Fruit fly (Drosophila melanogaster) whole organism, embryonic: ENCODE results near the gene CG6015.

ENCODE experiments used
- CG1024 ChIP-seq: fragments of 200-800 bp; sonication (Bioruptor generic); IDR thresholded peaks from 2 replicates; pipeline ENCODE4 v1.3.6; 2022; ENCODE audit warnings: missing biosample characterization, missing genetic modification characterization
- CG10274 ChIP-seq: fragments of 200-800 bp; sonication (Bioruptor generic); optimal IDR thresholded peaks from 3 replicates; lab custom pipeline; 2017; ENCODE audit warnings: missing biosample characterization, mild to moderate bottlenecking, missing genetic modification characterization
- CG10959 ChIP-seq: fragments of 200-800 bp; sonication (Bioruptor generic); IDR thresholded peaks from 2 replicates; pipeline ENCODE4 v1.3.6; 2022; ENCODE audit warnings: missing biosample characterization, missing genetic modification characterization
- CG11504 ChIP-seq: fragments of 200-800 bp; sonication (Bioruptor generic); optimal IDR thresholded peaks from 3 replicates; lab custom pipeline; 2019; ENCODE audit warnings: missing biosample characterization, mild to moderate bottlenecking, missing genetic modification characterization, moderate library complexity
- CG12219 ChIP-seq: fragments of 200-800 bp; sonication (Bioruptor generic); optimal IDR thresholded peaks from 3 replicates; lab custom pipeline; 2018; ENCODE audit warnings: missing biosample characterization, mild to moderate bottlenecking, missing genetic modification characterization
- CG1233 ChIP-seq: fragments of 200-800 bp; sonication (Bioruptor generic); optimal IDR thresholded peaks from 4 replicates; lab custom pipeline; 2018; ENCODE audit warnings: missing biosample characterization, mild to moderate bottlenecking, missing genetic modification characterization
- CG13296 ChIP-seq: fragments of 200-800 bp; sonication (Bioruptor generic); optimal IDR thresholded peaks from 3 replicates; lab custom pipeline; 2018; ENCODE audit warnings: missing biosample characterization, mild to moderate bottlenecking, missing genetic modification characterization
- CG17385 ChIP-seq: fragments of 200-800 bp; sonication (Bioruptor generic); optimal IDR thresholded peaks from 3 replicates; lab custom pipeline; 2018; ENCODE audit warnings: missing biosample characterization, mild to moderate bottlenecking, missing genetic modification characterization
- CG2202 ChIP-seq: fragments of 200-800 bp; sonication (Bioruptor generic); optimal IDR thresholded peaks from 2 replicates; lab custom pipeline; 2018; ENCODE audit warnings: missing biosample characterization, mild to moderate bottlenecking, missing genetic modification characterization
- CG3065 ChIP-seq: fragments of 200-800 bp; sonication (Bioruptor generic); optimal IDR thresholded peaks from 2 replicates; lab custom pipeline; 2016; ENCODE audit warnings: missing biosample characterization, missing genetic modification characterization
- CG3281 ChIP-seq: fragments of 200-800 bp; sonication (Bioruptor generic); optimal IDR thresholded peaks from 3 replicates; lab custom pipeline; 2017; ENCODE audit warnings: missing biosample characterization, mild to moderate bottlenecking, missing genetic modification characterization
- CG4328 ChIP-seq: fragments of 200-800 bp; sonication (Bioruptor generic); optimal IDR thresholded peaks from 3 replicates; lab custom pipeline; 2017; ENCODE audit warnings: missing biosample characterization, missing genetic modification reagents, missing genetic modification characterization
- CG6175 ChIP-seq: fragments of 200-800 bp; sonication (Bioruptor generic); IDR thresholded peaks from 3 replicates; pipeline ENCODE4 v1.3.6; 2022; ENCODE audit warnings: missing biosample characterization, missing genetic modification characterization
- CG6689 ChIP-seq: fragments of 200-800 bp; sonication (Bioruptor generic); IDR thresholded peaks from 2 replicates; pipeline ENCODE4 v1.3.6; 2022; ENCODE audit warnings: missing biosample characterization, missing genetic modification characterization
- CG6791 ChIP-seq: fragments of 200-800 bp; sonication (Bioruptor generic); IDR thresholded peaks from 3 replicates; pipeline ENCODE4 v1.3.6; 2022; ENCODE audit warnings: missing biosample characterization, missing genetic modification characterization; ENCODE audit not compliant: partially characterized antibody
- CG7556 ChIP-seq: fragments of 200-800 bp; sonication (Bioruptor generic); optimal IDR thresholded peaks from 2 replicates; lab custom pipeline; 2017; ENCODE audit warnings: missing biosample characterization, mild to moderate bottlenecking, missing genetic modification characterization
- CG7839 ChIP-seq: fragments of 200-800 bp; sonication (Bioruptor generic); optimal IDR thresholded peaks from 3 replicates; lab custom pipeline; 2018; ENCODE audit warnings: missing biosample characterization, mild to moderate bottlenecking, missing genetic modification characterization, moderate library complexity
- CG9727 ChIP-seq: fragments of 200-800 bp; sonication (Bioruptor generic); optimal IDR thresholded peaks from 3 replicates; lab custom pipeline; 2017; ENCODE audit warnings: missing biosample characterization, mild to moderate bottlenecking, missing genetic modification characterization
- CG9932 ChIP-seq: fragments of 200-800 bp; sonication (Bioruptor generic); IDR thresholded peaks from 2 replicates; pipeline ENCODE4 v1.3.6; 2022; ENCODE audit warnings: missing biosample characterization, missing genetic modification characterization
- CoRest ChIP-seq: fragments of 200-800 bp; sonication (Bioruptor generic); optimal IDR thresholded peaks from 3 replicates; lab custom pipeline; 2018; ENCODE audit warnings: missing biosample characterization, mild to moderate bottlenecking, missing genetic modification characterization, moderate library complexity
- D19A ChIP-seq: fragments of 200-800 bp; optimal IDR thresholded peaks from 3 replicates; lab custom pipeline; 2019; ENCODE audit warnings: missing biosample characterization, mild to moderate bottlenecking, missing genetic modification characterization, moderate library complexity
- Dref ChIP-seq: fragments of 200-800 bp; sonication (Bioruptor generic); IDR thresholded peaks from 2 replicates; pipeline ENCODE4 v1.3.6; 2022; ENCODE audit warnings: missing biosample characterization, missing genetic modification characterization
- Hr51 ChIP-seq, 2 experiments: fragments of 200-800 bp; sonication (Bioruptor generic); optimal IDR thresholded peaks; 2 replicates in 1 of 2; 3 replicates in 1 of 2; lab custom pipeline; 2016 to 2018; ENCODE audit warnings: missing biosample characterization in 2 of 2, missing genetic modification characterization in 2 of 2, mild to moderate bottlenecking in 1 of 2, moderate library complexity in 1 of 2
- Lhr ChIP-seq: fragments of 200-800 bp; sonication (Bioruptor generic); optimal IDR thresholded peaks from 3 replicates; lab custom pipeline; 2017; ENCODE audit warnings: mild to moderate bottlenecking, missing biosample characterization, missing genetic modification reagents, missing genetic modification characterization
- Nf-YC ChIP-seq: fragments of 200-800 bp; optimal IDR thresholded peaks from 3 replicates; lab custom pipeline; 2019; ENCODE audit warnings: missing biosample characterization, mild to moderate bottlenecking, missing genetic modification characterization, moderate library complexity
- Oli ChIP-seq: fragments of 200-800 bp; sonication (Bioruptor generic); optimal IDR thresholded peaks from 2 replicates; lab custom pipeline; 2018; ENCODE audit warnings: missing biosample characterization, mild to moderate bottlenecking, missing genetic modification characterization, moderate library complexity
- Tbp ChIP-seq: fragments of >200 bp; optimal IDR thresholded peaks from 2 replicates; lab custom pipeline; 2018; ENCODE audit warnings: missing biosample characterization, missing genetic modification characterization
- YL-1 ChIP-seq: fragments of 200-800 bp; sonication (Bioruptor generic); optimal IDR thresholded peaks from 3 replicates; lab custom pipeline; 2017; ENCODE audit warnings: missing biosample characterization, mild to moderate bottlenecking, missing genetic modification characterization
- ap ChIP-seq: fragments of 200-800 bp; sonication (Bioruptor generic); IDR thresholded peaks from 2 replicates; pipeline ENCODE4 v1.3.6; 2022; ENCODE audit warnings: missing biosample characterization, missing genetic modification characterization
- exex ChIP-seq: fragments of 200-800 bp; sonication (Bioruptor generic); optimal IDR thresholded peaks from 4 replicates; lab custom pipeline; 2018; ENCODE audit warnings: missing biosample characterization, mild to moderate bottlenecking, missing genetic modification characterization, moderate library complexity
- gro ChIP-seq: fragments of 200-800 bp; sonication (Bioruptor generic); optimal IDR thresholded peaks from 2 replicates; lab custom pipeline; 2016; ENCODE audit warnings: missing biosample characterization, missing genetic modification characterization
- insv ChIP-seq, 2 experiments: fragments of 200-800 bp; sonication (Bioruptor generic); optimal IDR thresholded peaks; 3 replicates each; lab custom pipeline; 2016 to 2018; ENCODE audit warnings: missing biosample characterization in 2 of 2, missing genetic modification characterization in 2 of 2
- knrl ChIP-seq: fragments of 200-800 bp; sonication (Bioruptor generic); IDR thresholded peaks from 3 replicates; pipeline ENCODE4 v1.3.6; 2022; ENCODE audit warnings: missing biosample characterization, missing genetic modification characterization; ENCODE audit not compliant: partially characterized antibody
- nom ChIP-seq: fragments of 200-800 bp; sonication (Bioruptor generic); optimal IDR thresholded peaks from 2 replicates; lab custom pipeline; 2017; ENCODE audit warnings: missing biosample characterization, missing genetic modification characterization, mild to moderate bottlenecking, moderate library complexity, missing genetic modification reagents
- odd ChIP-seq: fragments of 200-800 bp; sonication (Bioruptor generic); optimal IDR thresholded peaks from 2 replicates; lab custom pipeline; 2017; ENCODE audit warnings: missing biosample characterization, mild to moderate bottlenecking, missing genetic modification characterization
- rib ChIP-seq: fragments of 200-800 bp; sonication (Bioruptor generic); IDR thresholded peaks from 2 replicates; pipeline ENCODE4 v1.3.6; 2022; ENCODE audit warnings: missing biosample characterization, missing genetic modification characterization
- sd ChIP-seq: fragments of 200-800 bp; sonication (Bioruptor generic); optimal IDR thresholded peaks from 3 replicates; lab custom pipeline; 2018; ENCODE audit warnings: missing biosample characterization, mild to moderate bottlenecking, missing genetic modification characterization, moderate library complexity
- slou ChIP-seq: fragments of 200-800 bp; sonication (Bioruptor generic); optimal IDR thresholded peaks from 3 replicates; lab custom pipeline; 2016; ENCODE audit warnings: missing biosample characterization, missing genetic modification characterization
- sug ChIP-seq: fragments of 200-800 bp; optimal IDR thresholded peaks from 2 replicates; lab custom pipeline; 2019; ENCODE audit warnings: missing biosample characterization, mild to moderate bottlenecking, missing genetic modification characterization, moderate library complexity
- ttk ChIP-seq: fragments of 200-800 bp; sonication (Bioruptor generic); IDR thresholded peaks from 2 replicates; pipeline ENCODE4 v2.1.2; 2022; ENCODE audit warnings: missing biosample characterization, missing genetic modification characterization
- vvl ChIP-seq: fragments of 200-800 bp; sonication (Bioruptor generic); IDR thresholded peaks from 2 replicates; pipeline ENCODE4 v1.3.6; 2022; ENCODE audit warnings: missing biosample characterization, missing genetic modification characterization

CG6015 gene

DNA sequence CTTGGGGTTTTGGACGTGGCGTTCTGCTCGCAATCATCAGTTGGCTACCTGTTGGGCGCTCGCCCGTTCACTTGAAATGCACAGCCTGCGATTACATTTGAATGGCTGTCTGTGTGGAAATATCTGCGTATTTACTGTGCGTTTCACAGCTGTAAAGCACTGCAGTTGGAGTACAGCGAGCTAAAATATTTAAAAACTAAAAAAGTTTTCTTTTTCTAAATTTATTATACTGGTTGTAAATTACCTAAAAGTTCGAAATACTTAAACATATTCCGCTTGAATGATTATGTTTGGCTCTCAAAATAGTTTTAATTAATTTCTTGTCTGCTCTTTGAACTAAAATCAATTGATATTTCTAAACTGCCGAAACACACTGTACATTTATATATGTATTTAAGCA lies 12.1 kb upstream of the CG6015 start (continued):
- TF ChIP-seq Hr51 (GFP tag; optimal IDR thresholded peaks at IDR 0.05; lab: Kevin White, UChicago) (peak in 1 of 2 experiments; percentile 22), CG12219 (GFP tag; lab: Kevin White, UChicago) (no peak), nom (GFP tag; lab: Kevin White, UChicago) (no peak), CG3065 (GFP tag; lab: Kevin White, UChicago) (no peak), Oli (tag; lab: Kevin White, UChicago) (peak; percentile 6), insv (GFP tag; optimal IDR thresholded peaks at IDR 0.05; lab: Kevin White, UChicago) (no peak), YL-1 (no peak), D19A (tag; lab: Kevin White, UChicago) (no peak), CG6689 (GFP tag; lab: Robert Waterston, UW) (0 out of 2 replicates have a peak, but pooled peaks have one; percentile 6), CG3281 (GFP tag; lab: Kevin White, UChicago) (no peak), CG17385 (no peak), CG13296 (GFP tag; lab: Kevin White, UChicago) (no peak), CoRest (tag; lab: Kevin White, UChicago) (peak; percentile 6), CG1024 (GFP tag; lab: Robert Waterston, UW) (no peak), CG2202 (tag; lab: Kevin White, UChicago) (no peak), CG10274 (GFP tag; lab: Kevin White, UChicago) (no peak), CG7839 (tag; lab: Kevin White, UChicago) (no peak), knrl (GFP tag; lab: Robert Waterston, UW) (no peak), odd (no peak), CG4328 (GFP tag; lab: Kevin White, UChicago) (no peak), Nf-YC (tag; lab: Kevin White, UChicago) (no peak), ap (GFP tag; lab: Robert Waterston, UW) (0 out of 2 replicates have a peak, but pooled peaks have one; percentile 4), sug (tag; lab: Kevin White, UChicago) (no peak), CG9932 (no peak), ttk (GFP tag; lab: Robert Waterston, UW) (no peak), CG1233 (no peak), CG9727 (GFP tag; lab: Kevin White, UChicago) (no peak), CG11504 (tag; lab: Kevin White, UChicago) (peak; percentile 32), gro (GFP tag; lab: Kevin White, UChicago) (no peak), Lhr (no peak), vvl (GFP tag; lab: Robert Waterston, UW) (0 out of 2 replicates have a peak, but pooled peaks have one; percentile 6), CG7556 (GFP tag; lab: Kevin White, UChicago) (no peak), CG6175 (no peak), rib (GFP tag; lab: Robert Waterston, UW) (no peak), sd (tag; lab: Kevin White, UChicago) (no peak), Dref (no peak), exex (tag; lab: Kevin White, UChicago) (no peak), CG10959 (GFP tag; lab: Robert Waterston, UW) (no peak), CG6791 (GFP tag; lab: Robert Waterston, UW) (no peak), Tbp (no peak), slou (GFP tag; lab: Kevin White, UChicago) (no peak)
